Worm (Caenorhabditis elegans): Measurements from ENCODE around the gene vit-4.

Gene vit-4

ce11 chrX:3563903-3564302 lies at the start of gene vit-4:
vit-4 (minus strand) TSS chrX:3563965.
- no peak for TF ChIP-seq W03F9.2 (tag; optimal IDR thresholded peaks at IDR 0.05)
- no peak for TF ChIP-seq him-1 (tag; optimal IDR thresholded peaks at IDR 0.05)
- TF ChIP-seq dao-5 (tag; optimal IDR thresholded peaks at IDR 0.05) = no peak

ce11 chrX:3611740-3612139 lies 48.0 kb upstream of the vit-4 start:
- TF ChIP-seq W03F9.2 (tag; optimal IDR thresholded peaks at IDR 0.05) = no peak
- TF ChIP-seq him-1 (tag; optimal IDR thresholded peaks at IDR 0.05) = no peak
- no peak for TF ChIP-seq dao-5 (tag; optimal IDR thresholded peaks at IDR 0.05)

ce11 chrX:3611042-3611623 lies 47.4 kb upstream of the vit-4 start, which contains the start of gene C18B2.5:
C18B2.5 (minus strand) TSS chrX:3611092.
- TF ChIP-seq him-1 (tag; optimal IDR thresholded peaks at IDR 0.05) = no peak
- TF ChIP-seq W03F9.2 (tag; optimal IDR thresholded peaks at IDR 0.05) = no peak
- TF ChIP-seq dao-5 (tag; optimal IDR thresholded peaks at IDR 0.05) = no peak

ce11 chrX:3610442-3610841 lies 46.7 kb upstream of the vit-4 start:
- TF ChIP-seq dao-5 (tag; optimal IDR thresholded peaks at IDR 0.05) (no peak), W03F9.2 (tag; optimal IDR thresholded peaks at IDR 0.05) (no peak), him-1 (tag; optimal IDR thresholded peaks at IDR 0.05) (no peak)

ce11 chrX:3605727-3606126 lies 42.0 kb upstream of the vit-4 start, which contains the start of gene C18B2.4:
C18B2.4 (minus strand) TSS chrX:3605741.
- TF ChIP-seq him-1 (tag; optimal IDR thresholded peaks at IDR 0.05) = no peak
- TF ChIP-seq W03F9.2 (tag; optimal IDR thresholded peaks at IDR 0.05) = peak; percentile 41
- no peak for TF ChIP-seq dao-5 (tag; optimal IDR thresholded peaks at IDR 0.05)

ce11 chrX:3602622-3603021 lies 38.9 kb upstream of the vit-4 start:
- TF ChIP-seq W03F9.2 (tag; optimal IDR thresholded peaks at IDR 0.05) = no peak
- no peak for TF ChIP-seq dao-5 (tag; optimal IDR thresholded peaks at IDR 0.05)
- no peak for TF ChIP-seq him-1 (tag; optimal IDR thresholded peaks at IDR 0.05)

- TF ChIP-seq him-1 (tag; optimal IDR thresholded peaks at IDR 0.05) = no peak
- TF ChIP-seq dao-5 (tag; optimal IDR thresholded peaks at IDR 0.05) = no peak
- no peak for TF ChIP-seq W03F9.2 (tag; optimal IDR thresholded peaks at IDR 0.05)
These were observed 37.8 kb upstream of the vit-4 start, which contains the start of gene C18B2.3 for ce11 chrX:3601531-3601930. C18B2.3 (plus strand) TSS chrX:3601831.

ce11 chrX:3600390-3600789 lies 36.6 kb upstream of the vit-4 start, which contains the start of gene cgr-1:
cgr-1 (minus strand) TSS chrX:3600457.
- TF ChIP-seq W03F9.2 (tag; optimal IDR thresholded peaks at IDR 0.05) (no peak), him-1 (tag; optimal IDR thresholded peaks at IDR 0.05) (no peak), dao-5 (tag; optimal IDR thresholded peaks at IDR 0.05) (no peak)

- no peak for TF ChIP-seq dao-5 (tag; optimal IDR thresholded peaks at IDR 0.05)
- no peak for TF ChIP-seq W03F9.2 (tag; optimal IDR thresholded peaks at IDR 0.05)
- no peak for TF ChIP-seq him-1 (tag; optimal IDR thresholded peaks at IDR 0.05)
These were observed 36.1 kb upstream of the vit-4 start for ce11 chrX:3599860-3600259.

ce11 chrX:3596967-3597366 lies 33.2 kb upstream of the vit-4 start:
- TF ChIP-seq dao-5 (tag; optimal IDR thresholded peaks at IDR 0.05) = no peak
- TF ChIP-seq him-1 (tag; optimal IDR thresholded peaks at IDR 0.05) = no peak
- no peak for TF ChIP-seq W03F9.2 (tag; optimal IDR thresholded peaks at IDR 0.05)

ce11 chrX:3596303-3596772 lies 32.6 kb upstream of the vit-4 start, which contains the start of gene T27A10.6:
T27A10.6 (minus strand) TSS chrX:3596353.
- TF ChIP-seq W03F9.2 (tag; optimal IDR thresholded peaks at IDR 0.05) (no peak), dao-5 (tag; optimal IDR thresholded peaks at IDR 0.05) (no peak), him-1 (tag; optimal IDR thresholded peaks at IDR 0.05) (no peak)

- TF ChIP-seq dao-5 (tag; optimal IDR thresholded peaks at IDR 0.05) (no peak), W03F9.2 (tag; optimal IDR thresholded peaks at IDR 0.05) (no peak), him-1 (tag; optimal IDR thresholded peaks at IDR 0.05) (no peak)
These were observed 26.7 kb upstream of the vit-4 start for ce11 chrX:3590510-3590909.

- TF ChIP-seq dao-5 (tag; optimal IDR thresholded peaks at IDR 0.05) (no peak), him-1 (tag; optimal IDR thresholded peaks at IDR 0.05) (no peak), W03F9.2 (tag; optimal IDR thresholded peaks at IDR 0.05) (no peak)
These were observed 21.9 kb upstream of the vit-4 start, which contains the start of gene T27A10.2 for ce11 chrX:3585625-3586024. T27A10.2 (plus strand) TSS chrX:3585957.

- no peak for TF ChIP-seq W03F9.2 (tag; optimal IDR thresholded peaks at IDR 0.05)
- no peak for TF ChIP-seq him-1 (tag; optimal IDR thresholded peaks at IDR 0.05)
- no peak for TF ChIP-seq dao-5 (tag; optimal IDR thresholded peaks at IDR 0.05)
These were observed 20.7 kb upstream of the vit-4 start for ce11 chrX:3584481-3584880.

- TF ChIP-seq W03F9.2 (tag; optimal IDR thresholded peaks at IDR 0.05) (no peak), dao-5 (tag; optimal IDR thresholded peaks at IDR 0.05) (no peak), him-1 (tag; optimal IDR thresholded peaks at IDR 0.05) (no peak)
These were observed 19.7 kb upstream of the vit-4 start for ce11 chrX:3583436-3583835.

Data from whole organism, L4/young adult.